Worm (Caenorhabditis elegans) whole organism, early embryonic: ENCODE measurements around the gene F26G1.15.

Experiments
- B0310.2 ChIP-seq: sonication (generic microtip); optimal IDR thresholded peaks from 2 replicates; lab custom pipeline; 2016; ENCODE audit warnings: mild to moderate bottlenecking, missing genetic modification characterization, missing compliant biosample characterization
- ama-1 ChIP-seq: fragments of 150-350 bp; optimal IDR thresholded peaks from 2 replicates; lab custom pipeline; 2014
- ceh-36 ChIP-seq: sonication (generic microtip); optimal IDR thresholded peaks from 2 replicates; lab custom pipeline; 2016; ENCODE audit warnings: missing genetic modification characterization, inconsistent platforms, missing compliant biosample characterization
- ets-7 ChIP-seq: sonication (generic microtip); optimal IDR thresholded peaks from 2 replicates; lab custom pipeline; 2016; ENCODE audit warnings: missing genotype, missing genetic modification characterization, missing compliant biosample characterization
- flt-1 ChIP-seq: fragments of 200-800 bp; sonication (Bioruptor generic); IDR thresholded peaks from 2 replicates; pipeline ENCODE4 v1.3.6; 2022; ENCODE audit warnings: missing genetic modification characterization, missing compliant biosample characterization
- tbx-37 ChIP-seq: fragments of 200-800 bp; sonication (Bioruptor generic); conservative IDR thresholded peaks from 2 replicates; pipeline ENCODE4 v1.3.6; 2022; ENCODE audit warnings: missing genetic modification reagents, missing genetic modification characterization, missing compliant biosample characterization
- tra-4 ChIP-seq: sonication (generic microtip); optimal IDR thresholded peaks from 2 replicates; lab custom pipeline; 2017; ENCODE audit warnings: missing genetic modification characterization, missing compliant biosample characterization

DNA sequence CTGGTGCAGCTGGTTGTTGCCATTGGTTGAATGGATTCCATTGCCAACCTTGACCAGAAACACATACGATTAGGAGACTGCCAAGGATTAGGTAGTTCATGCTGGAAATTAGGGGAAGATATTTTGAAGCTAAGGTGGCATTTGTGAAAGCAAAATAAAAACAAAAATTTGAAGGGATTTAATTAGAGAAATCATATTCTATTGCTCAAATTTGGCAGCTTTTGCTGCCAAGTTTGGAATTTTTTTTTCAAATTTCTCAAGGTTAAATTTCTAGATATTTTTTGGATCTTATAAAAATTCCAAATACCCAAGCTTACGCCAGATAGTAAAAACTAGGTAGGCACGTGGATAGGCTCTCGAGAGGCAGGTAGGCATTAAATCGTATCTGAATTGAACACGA lies 18.8 kb upstream of the F26G1.15 start, which contains the start of gene F26G1.5:
- TF ChIP-seq flt-1 (GFP tag; lab: Robert Waterston, UW): no peak
- TF ChIP-seq ama-1 (lab: Kevin White, UChicago): no peak
- TF ChIP-seq ceh-36 (tag; lab: Kevin White, UChicago): no peak
- TF ChIP-seq tbx-37 (GFP tag; lab: Robert Waterston, UW): no peak
- no peak for TF ChIP-seq B0310.2 (tag; lab: Kevin White, UChicago)
- no peak for TF ChIP-seq tra-4 (tag; lab: Kevin White, UChicago)
- TF ChIP-seq ets-7 (tag; lab: Kevin White, UChicago): no peak
